Fruit fly (Drosophila melanogaster): ENCODE results near the gene RpS5a.

RpS5a gene

DNA sequence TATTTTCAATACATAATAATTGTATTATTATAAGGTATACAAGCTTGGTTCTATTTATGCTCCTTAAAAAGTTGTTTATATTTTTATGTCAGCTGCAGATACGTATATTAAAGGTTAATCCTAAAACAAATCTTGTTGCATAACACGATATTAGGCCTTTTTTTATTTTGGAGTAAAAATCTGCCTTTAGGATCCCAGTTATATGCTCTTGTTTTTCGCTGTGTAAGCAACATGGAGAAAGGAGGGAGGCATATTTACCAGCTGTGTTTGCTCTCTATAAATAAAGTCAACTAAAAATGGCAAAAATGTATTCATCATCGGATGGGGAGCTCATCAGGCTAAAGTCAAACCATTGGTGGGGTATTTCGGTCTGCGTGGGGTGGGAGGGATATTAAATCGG lies 26.5 kb downstream of the RpS5a start (continued):
- no peak for TF ChIP-seq lola (GFP tag; optimal IDR thresholded peaks at IDR 0.05)

dm6 chrX:17113324-17113723 lies 34.7 kb downstream of the RpS5a start:
- TF ChIP-seq psq (GFP tag; optimal IDR thresholded peaks at IDR 0.05) (peak; percentile 61), sv (GFP tag; optimal IDR thresholded peaks at IDR 0.05) (no peak), HLH106 (tag; optimal IDR thresholded peaks at IDR 0.05) (peak; percentile 44), CrebA (GFP tag; optimal IDR thresholded peaks at IDR 0.05; ENCODE audit: borderline replicate concordance) (no peak), OdsH (GFP tag; optimal IDR thresholded peaks at IDR 0.05) (peak; percentile 48), foxo (GFP tag; optimal IDR thresholded peaks at IDR 0.05) (peak in 1 of 2 experiments; percentile 38), rgr (GFP tag; optimal IDR thresholded peaks at IDR 0.05) (peak; percentile 50), Sp1 (GFP tag; optimal IDR thresholded peaks at IDR 0.05) (peak; percentile 62)

DNA sequence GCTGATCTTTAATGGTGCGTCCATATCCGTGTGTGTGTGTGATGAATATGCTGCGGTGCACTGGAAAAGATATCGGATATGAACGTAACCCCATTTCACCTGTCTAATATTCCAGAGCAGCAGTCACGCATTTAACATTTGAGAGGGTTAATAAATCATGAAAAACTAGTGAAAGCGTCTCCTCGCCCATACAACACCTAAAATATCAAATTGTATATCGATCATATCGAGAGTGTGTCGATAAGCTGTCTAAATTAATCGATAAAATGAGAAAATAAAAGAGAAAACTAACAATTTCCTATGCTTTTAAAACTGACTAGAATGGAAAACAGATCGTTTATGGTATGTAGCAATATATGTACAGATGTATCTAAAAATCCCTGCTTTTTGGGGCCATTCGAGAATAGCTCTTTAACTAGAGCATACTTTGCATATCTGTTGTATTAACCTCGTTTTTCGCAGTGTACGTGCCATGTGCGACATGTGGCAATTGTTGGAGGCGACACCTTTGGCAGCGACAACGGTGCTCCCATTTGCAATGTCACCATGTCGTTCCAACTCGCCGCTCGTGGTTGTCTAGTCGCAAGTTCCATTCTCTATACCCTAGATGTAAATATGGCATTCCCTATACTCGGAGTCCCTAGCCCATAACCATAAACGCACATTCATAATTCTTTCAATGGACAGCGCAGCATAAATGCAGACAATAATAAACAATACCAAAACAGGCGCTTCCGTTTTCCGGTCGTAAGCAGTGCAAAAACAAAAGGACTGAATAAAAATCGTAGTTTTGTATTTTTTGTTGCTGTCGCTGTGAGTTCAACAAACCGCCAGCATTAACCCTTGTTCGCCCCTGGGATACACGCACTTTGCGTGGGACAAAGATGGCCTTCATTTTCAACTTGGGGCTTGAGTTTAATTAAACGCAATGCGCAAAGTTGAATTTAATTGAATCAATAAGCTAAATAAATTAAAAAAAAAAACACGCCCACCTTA lies 35.8 kb downstream of the RpS5a start:
- TF ChIP-seq CG9705 (GFP tag; optimal IDR thresholded peaks at IDR 0.05) = no peak
- no peak for TF ChIP-seq Mio (GFP tag; optimal IDR thresholded peaks at IDR 0.05)
- TF ChIP-seq Abd-B (GFP tag; optimal IDR thresholded peaks at IDR 0.05) = no peak

DNA sequence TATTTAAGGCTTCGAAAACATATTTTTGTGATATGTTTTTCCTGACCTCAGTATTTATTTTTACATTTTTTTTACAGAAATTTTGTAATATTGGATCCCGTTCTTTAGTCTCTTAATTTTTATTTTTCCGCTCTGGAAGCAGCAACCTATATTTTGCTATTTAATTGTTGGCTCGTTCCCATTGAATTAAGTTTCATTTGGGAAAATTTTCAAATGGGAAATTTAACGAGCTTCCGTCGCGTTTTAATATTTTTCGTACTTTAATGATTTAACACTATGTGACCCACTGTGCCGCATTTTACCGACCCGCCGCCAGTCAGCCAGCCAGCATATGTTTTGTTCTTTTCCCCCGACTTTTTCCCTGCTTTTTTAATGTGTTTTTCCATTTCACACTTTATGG lies 36.8 kb downstream of the RpS5a start:
- TF ChIP-seq brk (GFP tag; optimal IDR thresholded peaks at IDR 0.05) = no peak
- no peak for TF ChIP-seq pan (optimal IDR thresholded peaks at IDR 0.05)
- no peak for TF ChIP-seq h (GFP tag; optimal IDR thresholded peaks at IDR 0.05)
- TF ChIP-seq br (GFP tag; optimal IDR thresholded peaks at IDR 0.05) = no peak
- no peak for TF ChIP-seq sage (GFP tag; optimal IDR thresholded peaks at IDR 0.05)
- TF ChIP-seq Rel (GFP tag; optimal IDR thresholded peaks at IDR 0.05) = no peak
- no peak for TF ChIP-seq Rel (tag; optimal IDR thresholded peaks at IDR 0.05)
- TF ChIP-seq fru (GFP tag; optimal IDR thresholded peaks at IDR 0.05) = no peak
- TF ChIP-seq dl (GFP tag; optimal IDR thresholded peaks at IDR 0.05; ENCODE audit: insufficient read depth in 1 of 2, partially characterized antibody in 2 of 2) = no peak

DNA sequence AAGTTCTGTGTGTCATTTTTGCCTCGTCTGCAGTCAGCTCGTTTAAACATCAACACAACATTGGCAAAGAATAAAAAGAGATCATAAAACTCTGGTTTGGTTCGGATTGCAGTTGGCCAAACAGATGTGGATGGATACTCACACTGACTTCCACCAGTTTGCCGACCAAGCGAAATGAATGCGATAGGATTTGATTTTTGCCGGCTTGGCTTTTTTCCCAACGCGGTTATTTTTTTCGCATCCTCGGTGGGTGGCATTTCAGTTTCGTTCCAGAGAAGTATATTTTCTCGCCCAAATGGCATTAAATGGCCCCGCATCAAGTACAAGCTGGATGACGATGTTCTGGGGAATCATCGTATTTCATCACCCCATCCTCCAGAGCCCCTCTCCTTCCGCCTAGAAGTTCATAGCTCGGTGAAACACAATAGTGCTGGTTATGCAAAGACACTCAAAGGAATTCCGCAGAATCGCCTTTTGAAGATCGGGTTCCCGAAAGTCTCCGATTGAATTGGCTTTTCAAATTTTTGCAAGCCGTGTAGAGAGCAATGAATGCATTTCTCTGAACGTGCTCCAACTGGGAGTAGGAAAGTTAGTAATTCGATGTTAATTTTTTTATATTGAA lies 37.4 kb downstream of the RpS5a start:
- TF ChIP-seq sv (GFP tag; optimal IDR thresholded peaks at IDR 0.05) (no peak), dl (GFP tag; optimal IDR thresholded peaks at IDR 0.05; ENCODE audit: insufficient read depth in 1 of 2, partially characterized antibody in 2 of 2) (no peak), usp (GFP tag; optimal IDR thresholded peaks at IDR 0.05) (no peak), OdsH (GFP tag; optimal IDR thresholded peaks at IDR 0.05) (no peak), dsf (GFP tag; optimal IDR thresholded peaks at IDR 0.05; ENCODE audit: borderline replicate concordance) (no peak), Jra (GFP tag; optimal IDR thresholded peaks at IDR 0.05) (no peak), fru (GFP tag; optimal IDR thresholded peaks at IDR 0.05) (no peak), CG32264 (GFP tag; optimal IDR thresholded peaks at IDR 0.05) (no peak), Sp1 (GFP tag; optimal IDR thresholded peaks at IDR 0.05) (no peak), br (GFP tag; optimal IDR thresholded peaks at IDR 0.05) (no peak), dmrt93B (GFP tag; optimal IDR thresholded peaks at IDR 0.05) (no peak)

- TF ChIP-seq CrebA (GFP tag; optimal IDR thresholded peaks at IDR 0.05; ENCODE audit: borderline replicate concordance) (peak; percentile 46), brk (GFP tag; optimal IDR thresholded peaks at IDR 0.05) (no peak), N (GFP tag; optimal IDR thresholded peaks at IDR 0.05) (no peak), fru (GFP tag; optimal IDR thresholded peaks at IDR 0.05) (no peak), foxo (GFP tag; optimal IDR thresholded peaks at IDR 0.05) (no peak), GATAd (GFP tag; optimal IDR thresholded peaks at IDR 0.05) (no peak), Hnf4 (GFP tag; optimal IDR thresholded peaks at IDR 0.05) (no peak), Myc (optimal IDR thresholded peaks at IDR 0.05) (no peak), Jra (GFP tag; optimal IDR thresholded peaks at IDR 0.05) (no peak), jim (GFP tag; optimal IDR thresholded peaks at IDR 0.05) (peak; percentile 36), woc (GFP tag; optimal IDR thresholded peaks at IDR 0.05) (no peak), tai (GFP tag; optimal IDR thresholded peaks at IDR 0.05) (no peak), pan (optimal IDR thresholded peaks at IDR 0.05) (no peak), Vsx2 (GFP tag; optimal IDR thresholded peaks at IDR 0.05; ENCODE audit: partially characterized antibody) (no peak), Hr78 (GFP tag; optimal IDR thresholded peaks at IDR 0.05) (no peak), usp (GFP tag; optimal IDR thresholded peaks at IDR 0.05) (no peak), Rel (GFP tag; optimal IDR thresholded peaks at IDR 0.05) (peak; percentile 20), Rel (tag; optimal IDR thresholded peaks at IDR 0.05) (no peak), dmrt93B (GFP tag; optimal IDR thresholded peaks at IDR 0.05) (no peak), Dif (GFP tag; optimal IDR thresholded peaks at IDR 0.05; ENCODE audit: partially characterized antibody) (no peak), br (GFP tag; optimal IDR thresholded peaks at IDR 0.05) (no peak), rgr (GFP tag; optimal IDR thresholded peaks at IDR 0.05) (no peak), Sp1 (GFP tag; optimal IDR thresholded peaks at IDR 0.05) (peak; percentile 64)
Observed at dm6 chrX:17109673-17110072, 38.4 kb downstream of the RpS5a start.
